Worm (Caenorhabditis elegans) whole organism, early embryonic: ENCODE measurements around the gene srg-50.

Experiments used
- ama-1 ChIP-seq: fragments of 150-350 bp; optimal IDR thresholded peaks from 2 replicates; lab custom pipeline; 2014
- ceh-13 ChIP-seq: fragments of 200-800 bp; sonication (Bioruptor generic); optimal IDR thresholded peaks from 2 replicates; lab custom pipeline; 2018; ENCODE audit warnings: mild to moderate bottlenecking, missing genetic modification characterization, missing compliant biosample characterization
- ceh-36 ChIP-seq: sonication (generic microtip); optimal IDR thresholded peaks from 2 replicates; lab custom pipeline; 2016; ENCODE audit warnings: missing genetic modification characterization, inconsistent platforms, missing compliant biosample characterization
- flt-1 ChIP-seq: fragments of 200-800 bp; sonication (Bioruptor generic); IDR thresholded peaks from 2 replicates; pipeline ENCODE4 v1.3.6; 2022; ENCODE audit warnings: missing genetic modification characterization, missing compliant biosample characterization
- hnd-1 ChIP-seq: sonication (generic microtip); optimal IDR thresholded peaks from 2 replicates; lab custom pipeline; 2016; ENCODE audit warnings: missing genetic modification characterization, missing compliant biosample characterization
- sea-1 ChIP-seq: fragments of 200-800 bp; sonication (Bioruptor generic); conservative IDR thresholded peaks from 2 replicates; pipeline ENCODE4 v1.3.6; 2022; ENCODE audit warnings: missing genetic modification characterization, missing compliant biosample characterization

- TF ChIP-seq sea-1 (GFP tag; lab: Robert Waterston, UW) = no peak
- no peak for TF ChIP-seq ceh-36 (tag; lab: Kevin White, UChicago)
- no peak for TF ChIP-seq ama-1 (lab: Kevin White, UChicago)
- no peak for TF ChIP-seq ceh-13 (GFP tag; lab: Kevin White, UChicago)
- TF ChIP-seq hnd-1 (tag; lab: Kevin White, UChicago) = no peak
- TF ChIP-seq flt-1 (GFP tag; lab: Robert Waterston, UW) = no peak
These were observed 49.1 kb downstream of the srg-50 start for ce11 chrIV:7025835-7026234.
